Worm (Caenorhabditis elegans) whole organism, late embryonic: ENCODE measurements around the gene blos-2.

Source experiments
- ama-1 ChIP-seq: fragments of 150-350 bp; optimal IDR thresholded peaks from 2 replicates; lab custom pipeline; 2014
- ceh-6 ChIP-seq: fragments of 200-800 bp; sonication (Bioruptor generic); optimal IDR thresholded peaks from 2 replicates; lab custom pipeline; 2018; ENCODE audit warnings: mild to moderate bottlenecking, missing genetic modification characterization, missing compliant biosample characterization
- ceh-9 ChIP-seq: sonication (generic microtip); optimal IDR thresholded peaks from 2 replicates; lab custom pipeline; 2016; ENCODE audit warnings: mild to moderate bottlenecking, missing genetic modification characterization, inconsistent platforms, missing compliant biosample characterization
- elt-2 ChIP-seq: sonication (generic microtip); optimal IDR thresholded peaks from 2 replicates; lab custom pipeline; 2016; ENCODE audit warnings: missing genetic modification reagents, missing genetic modification characterization, missing compliant biosample characterization
- fax-1 ChIP-seq: sonication (generic microtip); optimal IDR thresholded peaks from 2 replicates; lab custom pipeline; 2016; ENCODE audit warnings: missing genotype, missing genetic modification characterization, missing compliant biosample characterization
- gmeb-2 ChIP-seq: sonication (generic microtip); optimal IDR thresholded peaks from 2 replicates; lab custom pipeline; 2016; ENCODE audit warnings: missing genetic modification characterization, inconsistent platforms, missing compliant biosample characterization
- hlh-8 ChIP-seq: sonication (generic microtip); optimal IDR thresholded peaks from 2 replicates; lab custom pipeline; 2016; ENCODE audit warnings: missing genotype, missing genetic modification characterization, missing compliant biosample characterization
- nhr-232 ChIP-seq: sonication (generic microtip); optimal IDR thresholded peaks from 2 replicates; lab custom pipeline; 2016; ENCODE audit warnings: missing genetic modification characterization, missing compliant biosample characterization
- pha-4 ChIP-seq: fragments of 150-350 bp; optimal IDR thresholded peaks from 2 replicates; lab custom pipeline; 2018; ENCODE audit warnings: missing biosample characterization, missing genetic modification reagents, missing genetic modification characterization
- syd-9 ChIP-seq: sonication (generic microtip); optimal IDR thresholded peaks from 2 replicates; lab custom pipeline; 2016; ENCODE audit warnings: mild to moderate bottlenecking, missing genetic modification characterization, moderate library complexity, missing compliant biosample characterization
- unc-86 ChIP-seq: sonication (generic microtip); optimal IDR thresholded peaks from 2 replicates; lab custom pipeline; 2016; ENCODE audit warnings: missing genetic modification characterization, missing compliant biosample characterization

DNA sequence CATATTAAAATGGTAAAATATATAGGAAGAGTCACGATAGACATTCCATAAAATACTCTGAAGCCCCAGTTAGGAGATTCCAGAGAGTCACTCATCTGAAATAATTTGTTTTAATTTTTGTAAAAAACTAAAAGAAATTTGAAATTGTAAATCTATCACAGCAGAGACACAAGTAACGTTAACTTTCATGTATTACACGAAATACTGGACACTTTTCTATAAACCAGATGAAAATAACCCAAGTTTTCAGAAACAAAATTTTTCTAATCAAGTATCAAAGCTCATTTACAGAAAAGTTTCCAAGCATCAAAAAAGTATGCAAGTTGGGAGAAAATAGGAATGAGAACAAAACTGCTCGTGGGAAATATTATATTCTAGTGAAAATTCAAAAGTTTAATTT is 35.8 kb upstream of the blos-2 start, which contains the start of gene srv-27:
- TF ChIP-seq ceh-6 (GFP tag; lab: Kevin White, UChicago): no peak
- TF ChIP-seq pha-4 (tag; lab: Kevin White, UChicago): no peak
- TF ChIP-seq ama-1: no peak
- no peak for TF ChIP-seq nhr-232 (tag; lab: Kevin White, UChicago)
- TF ChIP-seq fax-1: no peak
- no peak for TF ChIP-seq gmeb-2 (tag; lab: Kevin White, UChicago)
- TF ChIP-seq ceh-9 (tag; lab: Kevin White, UChicago): no peak
- no peak for TF ChIP-seq hlh-8 (tag; lab: Kevin White, UChicago)
- no peak for TF ChIP-seq elt-2 (tag; lab: Kevin White, UChicago)
- TF ChIP-seq syd-9 (tag; lab: Kevin White, UChicago): no peak
- no peak for TF ChIP-seq unc-86 (tag; lab: Kevin White, UChicago)
